Worm (Caenorhabditis elegans): ENCODE measurements around the gene H40L08.3.

- TF ChIP-seq hmg-4 (GFP tag; optimal IDR thresholded peaks at IDR 0.05) (no peak), scrt-1 (GFP tag; IDR thresholded peaks at IDR 0.05) (no peak), B0310.2 (tag; optimal IDR thresholded peaks at IDR 0.05) (no peak), flt-1 (GFP tag; IDR thresholded peaks at IDR 0.05) (no peak), tbx-11 (GFP tag; IDR thresholded peaks at IDR 0.05) (no peak), ama-1 (optimal IDR thresholded peaks at IDR 0.05) (no peak), ceh-36 (tag; optimal IDR thresholded peaks at IDR 0.05) (no peak), pes-1 (GFP tag; IDR thresholded peaks at IDR 0.05) (no peak), hmbx-1 (tag; optimal IDR thresholded peaks at IDR 0.05) (no peak), ceh-13 (GFP tag; optimal IDR thresholded peaks at IDR 0.05) (no peak), aly-1 (tag; optimal IDR thresholded peaks at IDR 0.05) (no peak), F13C5.2 (tag; optimal IDR thresholded peaks at IDR 0.05) (no peak)
Observed at ce11 chrX:15039029-15039695, 36.7 kb downstream of the H40L08.3 start.

Measured in whole organism, early embryonic.